Worm (Caenorhabditis elegans) whole organism, L1 larva: ENCODE results near the gene gon-4.
A peak's percentile ranks its signal among the peaks of the same experiment; 100 is the strongest.

Experiments
- C04F5.9 ChIP-seq: sonication (generic microtip); optimal IDR thresholded peaks from 2 replicates; lab custom pipeline; 2016; ENCODE audit warnings: missing genetic modification characterization, missing compliant biosample characterization
- C34B4.2 ChIP-seq: sonication (generic microtip); optimal IDR thresholded peaks from 2 replicates; lab custom pipeline; 2017; ENCODE audit warnings: mild to moderate bottlenecking, missing genetic modification characterization, missing compliant biosample characterization
- F16B12.6 ChIP-seq: fragments of 150-350 bp; optimal IDR thresholded peaks from 2 replicates; lab custom pipeline; 2014; ENCODE audit warnings: missing biosample characterization, missing genetic modification characterization
- Y116A8C.19 ChIP-seq: sonication (generic microtip); optimal IDR thresholded peaks from 2 replicates; lab custom pipeline; 2016; ENCODE audit warnings: missing compliant biosample characterization, missing genetic modification characterization, borderline replicate concordance
- aha-1 ChIP-seq: fragments of 150-350 bp; optimal IDR thresholded peaks from 2 replicates; lab custom pipeline; 2014; ENCODE audit warnings: missing biosample characterization, missing genetic modification characterization
- alr-1 ChIP-seq: fragments of 200-800 bp; sonication (Bioruptor generic); optimal IDR thresholded peaks from 2 replicates; lab custom pipeline; 2018; ENCODE audit warnings: borderline replicate concordance, mild to moderate bottlenecking, missing genetic modification characterization, missing compliant biosample characterization
- aly-2 ChIP-seq: fragments of 150-350 bp; optimal IDR thresholded peaks from 2 replicates; lab custom pipeline; 2014; ENCODE audit warnings: missing biosample characterization, missing genetic modification characterization
- blmp-1 ChIP-seq: fragments of 150-350 bp; optimal IDR thresholded peaks from 2 replicates; lab custom pipeline; 2014; ENCODE audit warnings: missing biosample characterization, missing genetic modification characterization
- ceh-63 ChIP-seq: fragments of 200-800 bp; sonication (Bioruptor generic); optimal IDR thresholded peaks from 2 replicates; lab custom pipeline; 2018; ENCODE audit warnings: mild to moderate bottlenecking, missing genetic modification characterization, missing compliant biosample characterization
- ceh-82 ChIP-seq, 3 experiments: fragments of 150-350 bp in 1 of 3; sonication (generic microtip) in 2 of 3; optimal IDR thresholded peaks; 2 replicates each; lab custom pipeline; 2014 to 2017; ENCODE audit warnings: missing biosample characterization in 3 of 3, missing genetic modification characterization in 3 of 3
- ceh-90 ChIP-seq: sonication (generic microtip); optimal IDR thresholded peaks from 2 replicates; lab custom pipeline; 2016; ENCODE audit warnings: missing genetic modification characterization, missing compliant biosample characterization
- efl-1 ChIP-seq, 4 experiments: fragments of 150-350 bp; optimal IDR thresholded peaks in 3 of 4; peaks in 1 of 4; 1 replicate in 1 of 4; 2 replicates in 3 of 4; lab custom pipeline; 2014; ENCODE audit warnings: missing biosample characterization in 2 of 4, missing genetic modification characterization in 2 of 4, missing genetic modification reagents in 2 of 4
- egl-13 ChIP-seq: sonication (generic microtip); optimal IDR thresholded peaks from 2 replicates; lab custom pipeline; 2016; ENCODE audit warnings: missing genotype, missing genetic modification reagents, missing genetic modification characterization, missing compliant biosample characterization
- egl-27 ChIP-seq, 2 experiments: fragments of 150-350 bp in 1 of 2; sonication (generic microtip); optimal IDR thresholded peaks; 3 replicates each; lab custom pipeline; 2017 to 2018; ENCODE audit warnings: missing biosample characterization in 2 of 2, missing genetic modification characterization in 2 of 2, missing genetic modification reagents in 2 of 2
- fkh-8 ChIP-seq: sonication (generic microtip); optimal IDR thresholded peaks from 2 replicates; lab custom pipeline; 2016; ENCODE audit warnings: mild to moderate bottlenecking, missing genetic modification characterization, missing compliant biosample characterization
- irx-1 ChIP-seq: sonication (generic microtip); optimal IDR thresholded peaks from 2 replicates; lab custom pipeline; 2016; ENCODE audit warnings: missing genetic modification characterization, missing compliant biosample characterization
- jun-1 ChIP-seq: fragments of 150-350 bp; optimal IDR thresholded peaks from 2 replicates; lab custom pipeline; 2014; ENCODE audit warnings: missing biosample characterization, missing genetic modification reagents, missing genetic modification characterization
- lin-13 ChIP-seq: fragments of 150-350 bp; optimal IDR thresholded peaks from 2 replicates; lab custom pipeline; 2014; ENCODE audit warnings: missing biosample characterization, missing genetic modification reagents, missing genetic modification characterization
- lin-35 ChIP-seq, 2 experiments: fragments of 150-350 bp; optimal IDR thresholded peaks; 2 replicates each; lab custom pipeline; 2014; ENCODE audit warnings: missing biosample characterization in 2 of 2, missing genetic modification characterization in 2 of 2, missing genetic modification reagents in 2 of 2
- lir-3 ChIP-seq: sonication (generic microtip); optimal IDR thresholded peaks from 2 replicates; lab custom pipeline; 2016; ENCODE audit warnings: mild to moderate bottlenecking, missing genetic modification characterization, moderate library complexity, missing compliant biosample characterization; ENCODE audit not compliant: poor library complexity
- lsy-2 ChIP-seq, 2 experiments: fragments of 150-350 bp; optimal IDR thresholded peaks; 2 replicates each; lab custom pipeline; 2014; ENCODE audit warnings: missing biosample characterization in 2 of 2, missing genetic modification characterization in 2 of 2
- mab-9 ChIP-seq: fragments of 200-800 bp; sonication (Bioruptor generic); IDR thresholded peaks from 2 replicates; pipeline ENCODE4 v1.3.6; 2022; ENCODE audit warnings: missing genetic modification reagents, missing genetic modification characterization, missing compliant biosample characterization
- mef-2 ChIP-seq: fragments of 150-350 bp; optimal IDR thresholded peaks from 2 replicates; lab custom pipeline; 2014; ENCODE audit warnings: missing biosample characterization, missing genetic modification characterization
- nhr-11 ChIP-seq: fragments of 150-350 bp; optimal IDR thresholded peaks from 2 replicates; lab custom pipeline; 2014; ENCODE audit warnings: missing biosample characterization, missing genetic modification characterization
- nhr-76 ChIP-seq: sonication (generic microtip); optimal IDR thresholded peaks from 2 replicates; lab custom pipeline; 2017; ENCODE audit warnings: missing biosample characterization, missing genetic modification characterization
- skn-1 ChIP-seq: fragments of 150-350 bp; optimal IDR thresholded peaks from 2 replicates; lab custom pipeline; 2014; ENCODE audit warnings: missing biosample characterization, missing genetic modification characterization
- snpc-4 ChIP-seq: fragments of 150-350 bp; optimal IDR thresholded peaks from 2 replicates; lab custom pipeline; 2014; ENCODE audit warnings: missing biosample characterization, missing genetic modification characterization
- sup-37 ChIP-seq: fragments of 200-800 bp; sonication (Bioruptor generic); optimal IDR thresholded peaks from 2 replicates; lab custom pipeline; 2018; ENCODE audit warnings: mild to moderate bottlenecking, missing genetic modification characterization, missing compliant biosample characterization
- swsn-7 ChIP-seq: sonication (generic microtip); optimal IDR thresholded peaks from 2 replicates; lab custom pipeline; 2016; ENCODE audit warnings: missing genetic modification characterization, missing compliant biosample characterization
- tbx-2 ChIP-seq: sonication (generic microtip); optimal IDR thresholded peaks from 2 replicates; lab custom pipeline; 2016; ENCODE audit warnings: missing genetic modification characterization, missing compliant biosample characterization
- unc-130 ChIP-seq: fragments of 150-350 bp; optimal IDR thresholded peaks from 2 replicates; lab custom pipeline; 2017; ENCODE audit warnings: missing biosample characterization, missing genetic modification characterization, inconsistent platforms
- unc-30 ChIP-seq: sonication (generic microtip); optimal IDR thresholded peaks from 2 replicates; lab custom pipeline; 2017; ENCODE audit warnings: missing biosample characterization, missing genetic modification characterization
- unc-62 ChIP-seq: fragments of 150-350 bp; optimal IDR thresholded peaks from 2 replicates; lab custom pipeline; 2014; ENCODE audit warnings: missing biosample characterization, missing genetic modification reagents, missing genetic modification characterization
- unc-86 ChIP-seq: sonication (generic microtip); optimal IDR thresholded peaks from 2 replicates; lab custom pipeline; 2016; ENCODE audit warnings: missing genetic modification characterization, missing compliant biosample characterization
- vab-15 ChIP-seq: sonication (generic microtip); optimal IDR thresholded peaks from 2 replicates; lab custom pipeline; 2017; ENCODE audit warnings: missing genotype, mild to moderate bottlenecking, missing genetic modification characterization, missing compliant biosample characterization
- zag-1 ChIP-seq: fragments of 150-350 bp; optimal IDR thresholded peaks from 2 replicates; lab custom pipeline; 2014; ENCODE audit warnings: missing biosample characterization, missing genetic modification characterization
- ztf-11 ChIP-seq, 2 experiments: sonication (generic microtip); optimal IDR thresholded peaks; 2 replicates each; lab custom pipeline; 2016 to 2017; ENCODE audit warnings: missing genetic modification characterization in 2 of 2, missing biosample characterization in 1 of 2, missing compliant biosample characterization in 1 of 2
- ztf-4 ChIP-seq: fragments of 150-350 bp; optimal IDR thresholded peaks from 2 replicates; lab custom pipeline; 2014; ENCODE audit warnings: missing biosample characterization, missing genetic modification characterization

The gon-4 gene

ce11 chrIV:10252350-10252792 lies 54.8 kb downstream of the gon-4 start (continued):
- TF ChIP-seq irx-1 (tag; lab: Kevin White, UChicago), result peak; percentile 90
- peak; percentile 32 for TF ChIP-seq snpc-4 (tag; lab: Kevin White, UChicago)
- TF ChIP-seq lin-35 (GFP tag; optimal IDR thresholded peaks at IDR 0.05; lab: Kevin White, UChicago), result peak; percentile 76 to 77
- TF ChIP-seq swsn-7 (tag; lab: Kevin White, UChicago), result peak; percentile 94
- TF ChIP-seq nhr-76 (tag; lab: Kevin White, UChicago), result no peak
- TF ChIP-seq aly-2 (tag; lab: Kevin White, UChicago), result peak; percentile 73
- TF ChIP-seq ceh-63 (GFP tag; lab: Kevin White, UChicago), result no peak
- TF ChIP-seq mab-9 (GFP tag; lab: Robert Waterston, UW), result no peak
- peak; percentile 95 for TF ChIP-seq tbx-2 (tag; lab: Kevin White, UChicago)
- TF ChIP-seq unc-86 (tag; lab: Kevin White, UChicago), result peak; percentile 97
- no peak for TF ChIP-seq C34B4.2
- peak; percentile 28 to 73 (median 42) for TF ChIP-seq ceh-82 (tag; optimal IDR thresholded peaks at IDR 0.05; lab: Kevin White, UChicago)
- peak in 1 of 2 experiments; percentile 41 for TF ChIP-seq ztf-11 (tag; optimal IDR thresholded peaks at IDR 0.05; lab: Kevin White, UChicago)
- TF ChIP-seq efl-1 (optimal IDR thresholded peaks at IDR 0.05; lab: Kevin White, UChicago), result peak; percentile 77 to 84
- peak; percentile 60 to 95 for TF ChIP-seq efl-1 (GFP tag; optimal IDR thresholded peaks at IDR 0.05 in 1 of 2; lab: Kevin White, UChicago)
- TF ChIP-seq fkh-8 (tag; lab: Kevin White, UChicago), result peak; percentile 98
- TF ChIP-seq unc-62 (GFP tag; lab: Kevin White, UChicago), result no peak
- peak; percentile 97 for TF ChIP-seq egl-13 (tag; lab: Kevin White, UChicago)
- peak; percentile 88 to 90 for TF ChIP-seq lsy-2 (tag; optimal IDR thresholded peaks at IDR 0.05; lab: Kevin White, UChicago)
- no peak for TF ChIP-seq unc-30 (tag; lab: Kevin White, UChicago)
- peak; percentile 70 for TF ChIP-seq mef-2 (tag; lab: Kevin White, UChicago)
- TF ChIP-seq nhr-11 (tag; lab: Kevin White, UChicago), result peak; percentile 91
- TF ChIP-seq aha-1 (tag; lab: Kevin White, UChicago), result no peak
- peak; percentile 84 for TF ChIP-seq jun-1 (tag; lab: Kevin White, UChicago)
- TF ChIP-seq skn-1, result peak; percentile 67
- peak; percentile 67 for TF ChIP-seq zag-1 (tag; lab: Kevin White, UChicago)
- TF ChIP-seq unc-130 (tag; lab: Kevin White, UChicago), result no peak
- no peak for TF ChIP-seq ceh-90 (tag; lab: Kevin White, UChicago)
- TF ChIP-seq sup-37 (GFP tag; lab: Kevin White, UChicago), result peak; percentile 74
- TF ChIP-seq Y116A8C.19 (tag; lab: Kevin White, UChicago), result no peak
- TF ChIP-seq vab-15 (tag; lab: Kevin White, UChicago), result peak; percentile 19
- TF ChIP-seq blmp-1, result peak; percentile 96
- no peak for TF ChIP-seq C04F5.9
- peak; percentile 91 for TF ChIP-seq ztf-4 (tag; lab: Kevin White, UChicago)
- peak; percentile 75 for TF ChIP-seq lir-3 (tag; lab: Kevin White, UChicago)
- peak; percentile 36 to 65 for TF ChIP-seq egl-27 (tag; optimal IDR thresholded peaks at IDR 0.05; lab: Kevin White, UChicago)
- TF ChIP-seq lin-13, result peak; percentile 87
- peak; percentile 9 for TF ChIP-seq F16B12.6 (tag; lab: Kevin White, UChicago)
- no peak for TF ChIP-seq alr-1
